Fruit fly (Drosophila melanogaster) whole organism, prepupa: Measurements from ENCODE around the gene tkv.

Experiments used
- CG11294 ChIP-seq: fragments of 200-800 bp; sonication (Bioruptor generic); IDR thresholded peaks from 2 replicates; pipeline ENCODE4 v1.3.6; 2022; ENCODE audit warnings: missing biosample characterization, missing genetic modification characterization
- CG11902 ChIP-seq: fragments of 200-800 bp; sonication (Bioruptor generic); optimal IDR thresholded peaks from 3 replicates; lab custom pipeline; 2016; ENCODE audit warnings: missing biosample characterization, missing genetic modification characterization
- CG16779 ChIP-seq: fragments of 200-800 bp; sonication (Bioruptor generic); optimal IDR thresholded peaks from 3 replicates; lab custom pipeline; 2017; ENCODE audit warnings: missing biosample characterization, mild to moderate bottlenecking, missing genetic modification characterization
- CG9139 ChIP-seq: fragments of 200-800 bp; sonication (Bioruptor generic); optimal IDR thresholded peaks from 3 replicates; lab custom pipeline; 2017; ENCODE audit warnings: missing biosample characterization, mild to moderate bottlenecking, missing genetic modification characterization
- Eip75B ChIP-seq: fragments of 200-800 bp; sonication (Bioruptor generic); optimal IDR thresholded peaks from 3 replicates; lab custom pipeline; 2016; ENCODE audit warnings: missing biosample characterization, missing genetic modification characterization
- Gug ChIP-seq: fragments of 200-800 bp; sonication (Bioruptor generic); IDR thresholded peaks from 2 replicates; pipeline ENCODE4 v1.3.6; 2022; ENCODE audit warnings: missing biosample characterization, missing genetic modification characterization
- OdsH ChIP-seq: fragments of 200-800 bp; sonication (Bioruptor generic); optimal IDR thresholded peaks from 3 replicates; lab custom pipeline; 2016; ENCODE audit warnings: missing biosample characterization, missing genetic modification characterization
- Sox102F ChIP-seq: fragments of 200-800 bp; sonication (Bioruptor generic); optimal IDR thresholded peaks from 2 replicates; lab custom pipeline; 2016; ENCODE audit warnings: missing biosample characterization, mild to moderate bottlenecking, missing genetic modification characterization
- Sox14 ChIP-seq: fragments of 200-800 bp; sonication (Bioruptor generic); optimal IDR thresholded peaks from 3 replicates; lab custom pipeline; 2016; ENCODE audit warnings: missing biosample characterization, missing genetic modification characterization
- achi ChIP-seq: fragments of 200-800 bp; sonication (Bioruptor generic); optimal IDR thresholded peaks from 3 replicates; lab custom pipeline; 2016; ENCODE audit warnings: missing biosample characterization, missing genetic modification characterization
- dac ChIP-seq: fragments of 200-800 bp; sonication (Bioruptor generic); optimal IDR thresholded peaks from 2 replicates; lab custom pipeline; 2017; ENCODE audit warnings: missing biosample characterization, mild to moderate bottlenecking, missing genetic modification characterization
- eg ChIP-seq: fragments of 200-800 bp; sonication (Bioruptor generic); IDR thresholded peaks from 3 replicates; pipeline ENCODE4 v1.3.6; 2022; ENCODE audit warnings: missing biosample characterization, missing genetic modification characterization
- salr ChIP-seq, 2 experiments: fragments of 200-800 bp; sonication (Bioruptor generic); optimal IDR thresholded peaks; 3 replicates each; lab custom pipeline; 2016 to 2018; ENCODE audit warnings: missing biosample characterization in 2 of 2, missing genetic modification characterization in 2 of 2, mild to moderate bottlenecking in 1 of 2

- TF ChIP-seq Eip75B (GFP tag; lab: Kevin White, UChicago) = no peak
- TF ChIP-seq CG9139 = no peak
- no peak for TF ChIP-seq Sox14 (GFP tag; lab: Kevin White, UChicago)
- no peak for TF ChIP-seq eg (GFP tag; lab: Robert Waterston, UW)
- TF ChIP-seq CG11294 = no peak
- TF ChIP-seq Gug (GFP tag; lab: Robert Waterston, UW) = no peak
- no peak for TF ChIP-seq salr (GFP tag; optimal IDR thresholded peaks at IDR 0.05; lab: Kevin White, UChicago)
- TF ChIP-seq Sox102F (GFP tag; lab: Kevin White, UChicago) = no peak
- TF ChIP-seq OdsH (GFP tag; lab: Kevin White, UChicago) = no peak
- TF ChIP-seq dac (GFP tag; lab: Kevin White, UChicago) = no peak
- no peak for TF ChIP-seq CG16779
- TF ChIP-seq CG11902 = no peak
- no peak for TF ChIP-seq achi (GFP tag; lab: Kevin White, UChicago)
These were observed 23.4 kb downstream of the tkv start for dm6 chr2L:5247812-5248211.
